Worm (Caenorhabditis elegans): ENCODE measurements around the gene M70.1.

DNA sequence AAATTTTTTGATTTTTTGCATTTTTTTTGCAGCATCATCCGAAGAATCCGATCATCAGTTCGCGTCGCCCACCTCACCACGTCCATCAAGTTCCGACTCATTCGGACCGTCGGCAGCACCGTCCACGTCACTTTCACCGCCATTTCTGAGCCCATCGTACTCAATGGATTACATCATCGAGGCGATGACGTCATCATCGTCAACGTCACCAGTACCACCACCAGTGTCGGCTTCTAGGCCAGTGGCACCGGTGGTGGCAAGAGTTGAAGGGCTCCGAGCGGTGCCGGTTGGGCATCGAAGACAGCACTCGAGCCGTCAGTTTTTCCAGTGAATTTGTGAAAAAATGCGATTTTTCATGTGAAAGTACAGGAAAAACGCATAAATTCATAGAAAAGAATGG lies 22.0 kb upstream of the M70.1 start:
- no peak for TF ChIP-seq dao-5 (tag; optimal IDR thresholded peaks at IDR 0.05)
- no peak for TF ChIP-seq him-1 (tag; optimal IDR thresholded peaks at IDR 0.05)
- no peak for TF ChIP-seq W03F9.2 (tag; optimal IDR thresholded peaks at IDR 0.05)
